Worm (Caenorhabditis elegans): Measurements from ENCODE around the gene dhhc-13.

ce11 chrIV:5928957-5929356, 11.8 kb downstream of the dhhc-13 start:
- TF ChIP-seq pha-4 (tag; optimal IDR thresholded peaks at IDR 0.05) (no peak), nhr-28 (tag; optimal IDR thresholded peaks at IDR 0.05) (no peak), sptf-1 (tag; optimal IDR thresholded peaks at IDR 0.05) (no peak)
